Fruit fly (Drosophila melanogaster): ENCODE results near the gene Sms.

Sms gene

dm6 chr3L:12269867-12270266 lies 7.2 kb downstream of the Sms start:
- TF ChIP-seq Rfx (GFP tag; IDR thresholded peaks at IDR 0.05) (peak; percentile 34; the same call in 1 of the 2 replicates), exex (tag; optimal IDR thresholded peaks at IDR 0.05) (peak; percentile 40), NFAT (GFP tag; IDR thresholded peaks at IDR 0.05) (no peak), CG1647 (GFP tag; optimal IDR thresholded peaks at IDR 0.05) (no peak), CG15011 (GFP tag; optimal IDR thresholded peaks at IDR 0.05) (peak; percentile 30), Ssrp (tag; optimal IDR thresholded peaks at IDR 0.05) (peak; percentile 2), CG3281 (GFP tag; optimal IDR thresholded peaks at IDR 0.05) (peak; percentile 73), tap (tag; optimal IDR thresholded peaks at IDR 0.05) (peak; percentile 37), E2f1 (GFP tag; IDR thresholded peaks at IDR 0.05) (0 out of 2 replicates have a peak, but pooled peaks have one; percentile 14), fu2 (GFP tag; optimal IDR thresholded peaks at IDR 0.05) (no peak), sd (tag; optimal IDR thresholded peaks at IDR 0.05) (peak; percentile 3), Dip3 (GFP tag; optimal IDR thresholded peaks at IDR 0.05) (no peak), ranshi (GFP tag; IDR thresholded peaks at IDR 0.05) (no peak), Dfd (GFP tag; optimal IDR thresholded peaks at IDR 0.05) (no peak), HmgZ (tag; optimal IDR thresholded peaks at IDR 0.05) (peak; percentile 15), kah (GFP tag; optimal IDR thresholded peaks at IDR 0.05) (no peak), D19B (GFP tag; optimal IDR thresholded peaks at IDR 0.05) (peak; percentile 23), seq (GFP tag; IDR thresholded peaks at IDR 0.05) (peak; percentile 61), cwo (GFP tag; optimal IDR thresholded peaks at IDR 0.05) (peak; percentile 56), dati (GFP tag; IDR thresholded peaks at IDR 0.05) (no peak), CG13775 (GFP tag; optimal IDR thresholded peaks at IDR 0.05) (peak; percentile 3), CG6683 (GFP tag; optimal IDR thresholded peaks at IDR 0.05) (peak; percentile 16), Sox102F (GFP tag; optimal IDR thresholded peaks at IDR 0.05) (peak; percentile 13), YL-1 (GFP tag; optimal IDR thresholded peaks at IDR 0.05) (no peak), PHDP (tag; optimal IDR thresholded peaks at IDR 0.05) (peak; percentile 65), CG17361 (GFP tag; IDR thresholded peaks at IDR 0.05) (peak; percentile 43; the same call in 1 of the 3 replicates), HLH3B (GFP tag; IDR thresholded peaks at IDR 0.05) (no peak), Six4 (GFP tag; optimal IDR thresholded peaks at IDR 0.05) (no peak), TFAM (GFP tag; optimal IDR thresholded peaks at IDR 0.05) (no peak), Doc3 (GFP tag; IDR thresholded peaks at IDR 0.05; ENCODE audit: partially characterized antibody) (no peak), caup (GFP tag; optimal IDR thresholded peaks at IDR 0.05; ENCODE audit: severe bottlenecking) (no peak), scrt (GFP tag; optimal IDR thresholded peaks at IDR 0.05) (peak; percentile 1), D19A (tag; optimal IDR thresholded peaks at IDR 0.05) (peak; percentile 31), CG9817 (tag; optimal IDR thresholded peaks at IDR 0.05) (peak; percentile 26), CG11504 (tag; optimal IDR thresholded peaks at IDR 0.05) (peak; percentile 65), Adf1 (GFP tag; IDR thresholded peaks at IDR 0.05) (no peak), Asciz (GFP tag; optimal IDR thresholded peaks at IDR 0.05) (peak; percentile 9), mam (GFP tag; optimal IDR thresholded peaks at IDR 0.05) (no peak), CG2120 (GFP tag; optimal IDR thresholded peaks at IDR 0.05) (peak; percentile 54), HHEX (GFP tag; optimal IDR thresholded peaks at IDR 0.05) (peak; percentile 60), Antp (GFP tag; optimal IDR thresholded peaks at IDR 0.05) (no peak), Hr51 (GFP tag; optimal IDR thresholded peaks at IDR 0.05) (peak in 1 of 2 experiments; percentile 66), HmgD (GFP tag; optimal IDR thresholded peaks at IDR 0.05) (no peak), CG12299 (tag; optimal IDR thresholded peaks at IDR 0.05) (peak; percentile 1), CG5953 (GFP tag; IDR thresholded peaks at IDR 0.05) (no peak), CG18262 (tag; optimal IDR thresholded peaks at IDR 0.05) (peak; percentile 28), CG18599 (GFP tag; optimal IDR thresholded peaks at IDR 0.05) (peak; percentile 79), CG32767 (GFP tag; IDR thresholded peaks at IDR 0.05) (0 out of 2 replicates have a peak, but pooled peaks have one; percentile 35), pan (optimal IDR thresholded peaks at IDR 0.05) (no peak), pan (GFP tag; optimal IDR thresholded peaks at IDR 0.05 in 1 of 2, IDR thresholded peaks at IDR 0.05 in 1 of 2) (peak in 1 of 2 experiments; percentile 26)

Data from whole organism, embryonic.